Fruit fly (Drosophila melanogaster): ENCODE measurements around the gene out.

out gene

DNA sequence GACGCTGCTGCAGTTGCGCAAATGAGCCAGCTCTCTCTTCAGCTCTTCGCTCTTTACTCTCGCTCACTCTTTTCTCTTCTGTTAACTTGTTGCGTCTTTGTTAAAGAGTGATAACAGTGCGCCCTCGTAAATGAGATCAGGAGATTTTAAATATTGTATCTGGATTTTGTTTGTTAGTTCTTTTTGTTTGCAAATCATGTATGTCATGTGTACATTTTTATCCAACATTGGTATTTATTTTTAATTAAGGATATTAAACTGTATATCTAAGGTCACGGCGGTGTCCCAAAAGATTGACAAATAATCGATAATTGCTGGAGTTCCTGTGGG lies 23.2 kb downstream of the out start (continued):
- peak; percentile 45; the same call in 1 of the 2 replicates for TF ChIP-seq Ada2b (GFP tag; IDR thresholded peaks at IDR 0.05)
- TF ChIP-seq Lhr (GFP tag; optimal IDR thresholded peaks at IDR 0.05): no peak
- no peak for TF ChIP-seq Sin3A (optimal IDR thresholded peaks at IDR 0.05)
- TF ChIP-seq CG30403 (GFP tag; optimal IDR thresholded peaks at IDR 0.05): peak; percentile 4
- peak; percentile 46 for TF ChIP-seq Atf6 (GFP tag; IDR thresholded peaks at IDR 0.05)
- no peak for TF ChIP-seq CG34224 (GFP tag; IDR thresholded peaks at IDR 0.05; ENCODE audit: partially characterized antibody)
- TF ChIP-seq dpn (GFP tag; optimal IDR thresholded peaks at IDR 0.05): peak in 1 of 2 experiments; percentile 10
- peak; percentile 8 for TF ChIP-seq CG18764 (GFP tag; optimal IDR thresholded peaks at IDR 0.05)
- peak; percentile 29 for TF ChIP-seq CG10267 (tag; optimal IDR thresholded peaks at IDR 0.05)
- TF ChIP-seq CkIIα-i1 (GFP tag; IDR thresholded peaks at IDR 0.05): no peak
- TF ChIP-seq CrebB (tag; optimal IDR thresholded peaks at IDR 0.05): no peak
- peak; percentile 23 for TF ChIP-seq pnt (GFP tag; optimal IDR thresholded peaks at IDR 0.05)
- TF ChIP-seq CG8478 (optimal IDR thresholded peaks at IDR 0.05): no peak
- TF ChIP-seq Poxn (GFP tag; IDR thresholded peaks at IDR 0.05): no peak
- TF ChIP-seq org-1 (GFP tag; optimal IDR thresholded peaks at IDR 0.05): no peak
- no peak for TF ChIP-seq CG31441 (GFP tag; IDR thresholded peaks at IDR 0.05)
- no peak for TF ChIP-seq h (optimal IDR thresholded peaks at IDR 0.05)
- TF ChIP-seq en (GFP tag; optimal IDR thresholded peaks at IDR 0.05): no peak
- no peak for TF ChIP-seq hkb (optimal IDR thresholded peaks at IDR 0.05)
- TF ChIP-seq hkb (GFP tag; IDR thresholded peaks at IDR 0.05): peak; percentile 56
- TF ChIP-seq CG16779 (GFP tag; IDR thresholded peaks at IDR 0.05): no peak
- no peak for TF ChIP-seq ftz-f1 (GFP tag; optimal IDR thresholded peaks at IDR 0.05)
- no peak for TF ChIP-seq Bdp1 (GFP tag; optimal IDR thresholded peaks at IDR 0.05)
- TF ChIP-seq wek (GFP tag; optimal IDR thresholded peaks at IDR 0.05): peak; percentile 3
- TF ChIP-seq CG8290 (GFP tag; optimal IDR thresholded peaks at IDR 0.05): no peak
- peak in 1 of 2 experiments; percentile 2 for TF ChIP-seq CG8290 (tag; optimal IDR thresholded peaks at IDR 0.05)
- no peak for TF ChIP-seq Hand (GFP tag; optimal IDR thresholded peaks at IDR 0.05)
- TF ChIP-seq CG34376 (GFP tag; optimal IDR thresholded peaks at IDR 0.05): no peak
- TF ChIP-seq fru (optimal IDR thresholded peaks at IDR 0.05): no peak
- TF ChIP-seq tap (tag; optimal IDR thresholded peaks at IDR 0.05): peak; percentile 35
- no peak for TF ChIP-seq CG8359 (GFP tag; optimal IDR thresholded peaks at IDR 0.05; ENCODE audit: borderline replicate concordance)
- peak; percentile 51; the same call in 1 of the 2 replicates for TF ChIP-seq CG9932 (GFP tag; IDR thresholded peaks at IDR 0.05)
- TF ChIP-seq CG1529 (GFP tag; optimal IDR thresholded peaks at IDR 0.05): peak; percentile 32
- no peak for TF ChIP-seq GATAe (GFP tag; conservative IDR thresholded peaks at IDR 0.05)
- no peak for TF ChIP-seq CG10431 (GFP tag; optimal IDR thresholded peaks at IDR 0.05)
- TF ChIP-seq emc (GFP tag; optimal IDR thresholded peaks at IDR 0.05): no peak
- TF ChIP-seq nom (GFP tag; optimal IDR thresholded peaks at IDR 0.05): no peak
- no peak for TF ChIP-seq D19B (GFP tag; optimal IDR thresholded peaks at IDR 0.05)
- TF ChIP-seq sc (optimal IDR thresholded peaks at IDR 0.05): no peak
- no peak for TF ChIP-seq sc (GFP tag; optimal IDR thresholded peaks at IDR 0.05)
- no peak for TF ChIP-seq Hr3 (GFP tag; optimal IDR thresholded peaks at IDR 0.05)
- peak; percentile 20 for TF ChIP-seq CG3281 (GFP tag; optimal IDR thresholded peaks at IDR 0.05)
- no peak for TF ChIP-seq CG13296 (GFP tag; optimal IDR thresholded peaks at IDR 0.05)
- TF ChIP-seq CG15011 (GFP tag; optimal IDR thresholded peaks at IDR 0.05): no peak
- TF ChIP-seq CG11247 (GFP tag; IDR thresholded peaks at IDR 0.05): 0 out of 2 replicates have a peak, but pooled peaks have one; percentile 35
- TF ChIP-seq Mes4 (GFP tag; optimal IDR thresholded peaks at IDR 0.05): no peak
- TF ChIP-seq gem (tag; optimal IDR thresholded peaks at IDR 0.05): peak; percentile 69
- no peak for TF ChIP-seq CG6683 (GFP tag; optimal IDR thresholded peaks at IDR 0.05)
- peak; percentile 32 for TF ChIP-seq Chrac-16 (GFP tag; optimal IDR thresholded peaks at IDR 0.05)
- no peak for TF ChIP-seq pan (optimal IDR thresholded peaks at IDR 0.05)
- peak in 1 of 2 experiments; percentile 72 for TF ChIP-seq pan (GFP tag; optimal IDR thresholded peaks at IDR 0.05 in 1 of 2, IDR thresholded peaks at IDR 0.05 in 1 of 2)
- TF ChIP-seq CG6654 (GFP tag; optimal IDR thresholded peaks at IDR 0.05): no peak
- no peak for TF ChIP-seq crc (GFP tag; optimal IDR thresholded peaks at IDR 0.05)
- no peak for TF ChIP-seq CG17912 (GFP tag; optimal IDR thresholded peaks at IDR 0.05)
- no peak for TF ChIP-seq ems (GFP tag; optimal IDR thresholded peaks at IDR 0.05)

All from whole organism, embryonic.